Fruit fly (Drosophila melanogaster): ENCODE data around the gene Pzl.

Pzl gene

DNA sequence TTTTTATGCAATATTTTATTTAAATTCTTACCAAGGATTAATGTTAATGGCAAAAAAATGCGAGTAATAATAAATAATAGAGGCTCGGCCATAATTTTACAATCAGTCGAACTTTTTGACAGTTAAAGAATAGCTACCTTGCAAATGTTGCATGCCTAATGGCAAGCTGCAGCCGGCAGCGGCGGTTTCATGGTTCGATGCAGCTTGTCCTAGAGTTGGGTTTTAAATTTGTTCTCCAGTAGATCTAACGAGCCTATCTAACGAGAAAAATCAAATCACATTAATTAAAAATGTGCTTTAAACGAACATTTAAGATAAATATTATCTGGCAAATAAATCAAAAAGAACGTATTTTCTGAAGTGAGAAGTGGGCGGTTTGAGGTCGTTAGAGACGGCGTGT is at the start of gene Pzl:
Pzl (minus strand) TSS at position 101 of the 400 bp plus-strand sequence.
- TF ChIP-seq CTCF (optimal IDR thresholded peaks at IDR 0.05) = no peak
- no peak for TF ChIP-seq CG8478 (optimal IDR thresholded peaks at IDR 0.05)

DNA sequence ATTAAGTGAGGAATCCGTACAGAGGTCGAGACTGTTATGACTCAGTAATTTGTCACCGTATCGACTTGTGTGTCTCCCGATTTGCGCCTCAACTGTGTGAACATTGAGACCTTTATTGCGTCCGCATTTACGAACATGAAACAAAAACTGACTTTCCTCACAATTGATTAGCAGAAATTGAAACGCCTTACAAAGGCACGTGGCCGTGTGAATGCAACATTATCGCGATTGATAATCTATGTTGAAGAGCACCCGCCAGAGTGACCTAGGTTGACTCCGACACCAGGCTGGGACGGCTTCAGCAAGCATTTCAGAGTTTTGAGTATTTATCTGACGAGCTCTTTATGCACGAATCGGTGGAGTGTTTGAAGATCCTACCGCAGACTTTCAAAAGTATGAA is 404.9 kb downstream of the Pzl start:
- TF ChIP-seq CG8478 (optimal IDR thresholded peaks at IDR 0.05) (no peak), CTCF (optimal IDR thresholded peaks at IDR 0.05) (no peak)

All from S2 (cell line).